ENCODE assay signal across 2 worm cellular contexts in the genomic region with DNA sequence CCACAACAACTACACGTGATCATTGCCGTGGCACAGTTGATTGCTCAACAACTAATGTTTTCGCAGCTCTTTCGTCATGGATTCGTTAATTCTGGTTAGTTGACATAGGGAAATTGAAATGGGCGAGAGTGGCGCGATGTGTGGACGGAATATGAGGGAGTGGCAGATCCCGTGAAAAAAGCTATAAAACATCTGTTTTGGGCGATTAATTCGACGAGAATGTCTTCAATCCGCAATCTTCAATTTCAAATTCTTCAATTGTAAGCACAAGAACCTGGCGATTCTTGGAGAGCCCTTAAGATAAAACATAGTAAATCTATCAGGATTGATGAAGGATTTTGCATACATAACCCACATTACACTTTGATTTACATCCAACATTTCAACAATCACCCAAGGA.
TF ChIP-seq lines count a peak whose summit lies in the region.

No protein-coding gene starts in this region.

TF ChIP-seq in whole organism, L1 larva, 84 proteins besides CTCF, POLR2A, EP300 and RAD21:
- TF ChIP-seq dsc-1 (tag; optimal IDR thresholded peaks at IDR 0.05; lab: Kevin White, UChicago) (peak; percentile 77), fkh-8 (tag; optimal IDR thresholded peaks at IDR 0.05; lab: Kevin White, UChicago) (no peak), skn-1 (tag; optimal IDR thresholded peaks at IDR 0.05; lab: Kevin White, UChicago) (no peak), nhr-11 (tag; optimal IDR thresholded peaks at IDR 0.05; lab: Kevin White, UChicago) (no peak), efl-1 (optimal IDR thresholded peaks at IDR 0.05; lab: Kevin White, UChicago) (no peak), efl-1 (GFP tag; optimal IDR thresholded peaks at IDR 0.05 in 1 of 2; lab: Kevin White, UChicago) (no peak), vab-15 (tag; optimal IDR thresholded peaks at IDR 0.05; lab: Kevin White, UChicago) (no peak)
TF ChIP-seq in whole organism, L1 larva: peak in this region for 1.

TF ChIP-seq in whole organism, L4 larva, 104 proteins besides CTCF, POLR2A, EP300 and RAD21:
- TF ChIP-seq lim-7 (GFP tag; IDR thresholded peaks at IDR 0.05; lab: Robert Waterston, UW) (no peak), unc-62 (GFP tag; optimal IDR thresholded peaks at IDR 0.05 in 1 of 2; lab: Kevin White, UChicago) (peak in 1 of 2 experiments; percentile 72), unc-62 (tag; optimal IDR thresholded peaks at IDR 0.05; lab: Kevin White, UChicago) (no peak), Y75B8A.6 (GFP tag; IDR thresholded peaks at IDR 0.05; lab: Robert Waterston, UW) (no peak), aha-1 (tag; lab: Kevin White, UChicago) (peak; percentile 46), unc-130 (GFP tag; optimal IDR thresholded peaks at IDR 0.05; lab: Kevin White, UChicago) (no peak), ceh-20 (GFP tag; IDR thresholded peaks at IDR 0.05; lab: Robert Waterston, UW) (no peak), F10B5.3 (tag; optimal IDR thresholded peaks at IDR 0.05; lab: Kevin White, UChicago) (no peak)
